Worm (Caenorhabditis elegans) whole organism, L1 larva: Measurements from ENCODE around the gene fbxa-196.

Experiments used
- aly-2 ChIP-seq: fragments of 150-350 bp; optimal IDR thresholded peaks from 2 replicates; lab custom pipeline; 2014; ENCODE audit warnings: missing biosample characterization, missing genetic modification characterization
- ama-1 ChIP-seq: fragments of 150-350 bp; optimal IDR thresholded peaks from 2 replicates; lab custom pipeline; 2014
- fkh-8 ChIP-seq: sonication (generic microtip); optimal IDR thresholded peaks from 2 replicates; lab custom pipeline; 2016; ENCODE audit warnings: mild to moderate bottlenecking, missing genetic modification characterization, missing compliant biosample characterization
- hlh-4 ChIP-seq: sonication (generic microtip); optimal IDR thresholded peaks from 2 replicates; lab custom pipeline; 2016; ENCODE audit warnings: mild to moderate bottlenecking, missing genetic modification characterization, missing compliant biosample characterization
- hpl-2 ChIP-seq: fragments of 150-350 bp; optimal IDR thresholded peaks from 2 replicates; lab custom pipeline; 2014; ENCODE audit warnings: missing biosample characterization, missing genetic modification reagents, missing genetic modification characterization
- lin-39 ChIP-seq: fragments of 150-350 bp; optimal IDR thresholded peaks from 2 replicates; lab custom pipeline; 2014; ENCODE audit warnings: missing biosample characterization, missing genetic modification reagents, missing genetic modification characterization
- mab-9 ChIP-seq: fragments of 200-800 bp; sonication (Bioruptor generic); IDR thresholded peaks from 2 replicates; pipeline ENCODE4 v1.3.6; 2022; ENCODE audit warnings: missing genetic modification reagents, missing genetic modification characterization, missing compliant biosample characterization
- mep-1 ChIP-seq: fragments of 150-350 bp; optimal IDR thresholded peaks from 2 replicates; lab custom pipeline; 2014; ENCODE audit warnings: missing biosample characterization, missing genetic modification characterization
- nhr-12 ChIP-seq: sonication (generic microtip); optimal IDR thresholded peaks from 2 replicates; lab custom pipeline; 2017; ENCODE audit warnings: missing biosample characterization, missing genetic modification characterization
- nhr-237 ChIP-seq: fragments of 150-350 bp; optimal IDR thresholded peaks from 2 replicates; lab custom pipeline; 2014; ENCODE audit warnings: missing biosample characterization, missing genetic modification characterization
- pqm-1 ChIP-seq: sonication (generic microtip); optimal IDR thresholded peaks from 3 replicates; lab custom pipeline; 2017; ENCODE audit warnings: missing biosample characterization, missing genetic modification characterization
- tbx-2 ChIP-seq: sonication (generic microtip); optimal IDR thresholded peaks from 2 replicates; lab custom pipeline; 2016; ENCODE audit warnings: missing genetic modification characterization, missing compliant biosample characterization

- TF ChIP-seq nhr-12 (no peak), tbx-2 (tag; lab: Kevin White, UChicago) (peak; percentile 9), mep-1 (tag; lab: Kevin White, UChicago) (peak; percentile 23), lin-39 (tag; lab: Kevin White, UChicago) (no peak), hpl-2 (no peak), fkh-8 (tag; lab: Kevin White, UChicago) (no peak), nhr-237 (tag; lab: Kevin White, UChicago) (no peak), ama-1 (no peak), hlh-4 (tag; lab: Kevin White, UChicago) (no peak), aly-2 (tag; lab: Kevin White, UChicago) (no peak), pqm-1 (no peak), mab-9 (GFP tag; lab: Robert Waterston, UW) (no peak)
Observed at ce11 chrV:6427433-6427832, 21.0 kb upstream of the fbxa-196 start.
